Worm (Caenorhabditis elegans) whole organism, early embryonic: Measurements from ENCODE around the gene F01D5.10.

ENCODE experiments used
- aly-1 ChIP-seq: sonication (generic microtip); optimal IDR thresholded peaks from 2 replicates; lab custom pipeline; 2016; ENCODE audit warnings: missing genetic modification characterization, missing compliant biosample characterization
- ama-1 ChIP-seq: fragments of 150-350 bp; optimal IDR thresholded peaks from 2 replicates; lab custom pipeline; 2014
- ceh-13 ChIP-seq: fragments of 200-800 bp; sonication (Bioruptor generic); optimal IDR thresholded peaks from 2 replicates; lab custom pipeline; 2018; ENCODE audit warnings: mild to moderate bottlenecking, missing genetic modification characterization, missing compliant biosample characterization
- scrt-1 ChIP-seq: fragments of 200-800 bp; sonication (Bioruptor generic); IDR thresholded peaks from 2 replicates; pipeline ENCODE4 v1.3.6; 2022; ENCODE audit warnings: missing genetic modification characterization, missing compliant biosample characterization
- sea-1 ChIP-seq: fragments of 200-800 bp; sonication (Bioruptor generic); conservative IDR thresholded peaks from 2 replicates; pipeline ENCODE4 v1.3.6; 2022; ENCODE audit warnings: missing genetic modification characterization, missing compliant biosample characterization

DNA sequence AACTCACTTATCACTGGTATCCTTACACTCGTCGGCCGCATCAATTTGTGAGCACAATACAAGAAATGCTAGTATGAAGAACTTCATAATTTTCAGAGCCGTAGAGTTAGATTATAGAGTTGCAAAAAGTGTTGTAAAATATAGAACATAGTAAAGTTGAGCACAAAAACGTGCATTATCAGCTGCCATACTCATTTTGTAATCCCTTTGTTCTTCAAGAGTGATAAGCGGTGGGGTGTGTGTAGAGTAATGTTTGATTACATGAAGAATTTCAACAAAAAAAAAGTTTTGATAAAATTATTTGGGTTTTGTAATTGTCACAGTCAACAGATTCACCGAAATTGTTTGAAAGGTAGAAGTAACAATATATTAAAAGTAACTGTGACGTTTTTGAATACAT lies 38.2 kb downstream of the F01D5.10 start, which contains the start of the genes Y39G8B.13 and Y39G8B.10:
- no peak for TF ChIP-seq aly-1
- TF ChIP-seq scrt-1 (GFP tag; lab: Robert Waterston, UW): no peak
- TF ChIP-seq ama-1: no peak
- TF ChIP-seq sea-1 (GFP tag; lab: Robert Waterston, UW): no peak
- TF ChIP-seq ceh-13: no peak
